Worm (Caenorhabditis elegans) whole organism, mixed stage, embryonic: ENCODE results near the gene ZC239.15.

Experiments used
- M03D4.4 ChIP-seq: sonication (generic microtip); optimal IDR thresholded peaks from 2 replicates; lab custom pipeline; 2017; ENCODE audit warnings: mild to moderate bottlenecking, missing genetic modification characterization, missing compliant biosample characterization
- ceh-39 ChIP-seq: fragments of 150-350 bp; optimal IDR thresholded peaks from 2 replicates; lab custom pipeline; 2014; ENCODE audit warnings: missing biosample characterization, missing genetic modification characterization
- ceh-43 ChIP-seq: fragments of 200-800 bp; sonication (Bioruptor generic); optimal IDR thresholded peaks from 2 replicates; lab custom pipeline; 2018; ENCODE audit warnings: mild to moderate bottlenecking, missing genetic modification characterization, moderate library complexity, missing compliant biosample characterization
- ceh-83 ChIP-seq: fragments of 200-800 bp; sonication (Bioruptor generic); optimal IDR thresholded peaks from 2 replicates; lab custom pipeline; 2018; ENCODE audit warnings: mild to moderate bottlenecking, missing genetic modification characterization, missing compliant biosample characterization
- ces-1 ChIP-seq: fragments of 150-350 bp; optimal IDR thresholded peaks from 2 replicates; lab custom pipeline; 2014; ENCODE audit warnings: missing biosample characterization, missing genetic modification reagents, missing genetic modification characterization
- cnd-1 ChIP-seq: fragments of 200-800 bp; sonication (Bioruptor generic); optimal IDR thresholded peaks from 2 replicates; lab custom pipeline; 2018; ENCODE audit warnings: mild to moderate bottlenecking, missing genetic modification characterization, missing compliant biosample characterization
- drap-1 ChIP-seq: fragments of 200-800 bp; sonication (Bioruptor generic); optimal IDR thresholded peaks from 3 replicates; lab custom pipeline; 2018; ENCODE audit warnings: mild to moderate bottlenecking, missing genetic modification characterization, missing compliant biosample characterization
- elt-1 ChIP-seq: sonication (generic microtip); optimal IDR thresholded peaks from 2 replicates; lab custom pipeline; 2017; ENCODE audit warnings: missing genetic modification characterization, mild to moderate bottlenecking, missing compliant biosample characterization, antibody characterized with exemption, moderate library complexity, borderline replicate concordance; ENCODE audit not compliant: insufficient read depth
- elt-3 ChIP-seq: fragments of 150-350 bp; optimal IDR thresholded peaks from 2 replicates; lab custom pipeline; 2014; ENCODE audit warnings: missing biosample characterization, missing genetic modification characterization
- hlh-1 ChIP-seq: fragments of 150-350 bp; optimal IDR thresholded peaks from 2 replicates; lab custom pipeline; 2014; ENCODE audit warnings: missing biosample characterization, missing genetic modification reagents, missing genetic modification characterization
- lin-32 ChIP-seq: fragments of 200-800 bp; sonication (Bioruptor generic); optimal IDR thresholded peaks from 2 replicates; lab custom pipeline; 2018; ENCODE audit warnings: mild to moderate bottlenecking, missing genetic modification characterization, missing compliant biosample characterization
- lsy-2 ChIP-seq: fragments of 150-350 bp; optimal IDR thresholded peaks from 2 replicates; lab custom pipeline; 2014; ENCODE audit warnings: missing biosample characterization, missing genetic modification characterization
- mab-5 ChIP-seq: fragments of 150-350 bp; optimal IDR thresholded peaks from 2 replicates; lab custom pipeline; 2014; ENCODE audit warnings: missing biosample characterization, missing genetic modification characterization
- mls-2 ChIP-seq: sonication (generic microtip); optimal IDR thresholded peaks from 2 replicates; lab custom pipeline; 2016; ENCODE audit warnings: mild to moderate bottlenecking, missing genetic modification characterization, moderate library complexity, missing compliant biosample characterization
- nhr-12 ChIP-seq: fragments of 150-350 bp; optimal IDR thresholded peaks from 2 replicates; lab custom pipeline; 2014; ENCODE audit warnings: missing biosample characterization, missing genetic modification characterization
- nhr-2 ChIP-seq: fragments of 150-350 bp; optimal IDR thresholded peaks from 2 replicates; lab custom pipeline; 2014; ENCODE audit warnings: missing biosample characterization, missing genetic modification characterization
- nhr-237 ChIP-seq: fragments of 150-350 bp; optimal IDR thresholded peaks from 2 replicates; lab custom pipeline; 2014; ENCODE audit warnings: missing biosample characterization, missing genetic modification characterization
- nhr-28 ChIP-seq: fragments of 150-350 bp; optimal IDR thresholded peaks from 2 replicates; lab custom pipeline; 2014; ENCODE audit warnings: missing biosample characterization, missing genetic modification characterization
- nhr-76 ChIP-seq: sonication (generic microtip); optimal IDR thresholded peaks from 2 replicates; lab custom pipeline; 2017; ENCODE audit warnings: missing biosample characterization, missing genetic modification characterization
- sem-2 ChIP-seq: fragments of 200-800 bp; sonication (Bioruptor generic); optimal IDR thresholded peaks from 2 replicates; lab custom pipeline; 2018; ENCODE audit warnings: mild to moderate bottlenecking, missing genetic modification characterization, missing compliant biosample characterization
- snpc-4 ChIP-seq: fragments of 150-350 bp; optimal IDR thresholded peaks from 2 replicates; lab custom pipeline; 2014; ENCODE audit warnings: missing biosample characterization, missing genetic modification characterization
- sptf-1 ChIP-seq: sonication (generic microtip); optimal IDR thresholded peaks from 2 replicates; lab custom pipeline; 2017; ENCODE audit warnings: mild to moderate bottlenecking, missing genetic modification characterization, moderate library complexity, missing compliant biosample characterization
- tbx-8 ChIP-seq: fragments of 200-800 bp; sonication (Bioruptor generic); optimal IDR thresholded peaks from 2 replicates; lab custom pipeline; 2018; ENCODE audit warnings: mild to moderate bottlenecking, missing genetic modification characterization, moderate library complexity, missing compliant biosample characterization
- unc-120 ChIP-seq: sonication (generic microtip); optimal IDR thresholded peaks from 2 replicates; lab custom pipeline; 2017; ENCODE audit warnings: missing genetic modification characterization, missing compliant biosample characterization; ENCODE audit not compliant: poor library complexity, severe bottlenecking
- unc-39 ChIP-seq: fragments of 150-350 bp; optimal IDR thresholded peaks from 2 replicates; lab custom pipeline; 2014; ENCODE audit warnings: missing biosample characterization, missing genetic modification characterization
- unc-62 ChIP-seq: fragments of 150-350 bp; optimal IDR thresholded peaks from 2 replicates; lab custom pipeline; 2014; ENCODE audit warnings: missing biosample characterization, missing genetic modification reagents, missing genetic modification characterization
- zip-8 ChIP-seq: fragments of 150-350 bp; optimal IDR thresholded peaks from 2 replicates; lab custom pipeline; 2014; ENCODE audit warnings: missing biosample characterization, missing genetic modification characterization
- ztf-11 ChIP-seq: fragments of 150-350 bp; optimal IDR thresholded peaks from 2 replicates; lab custom pipeline; 2014; ENCODE audit warnings: missing biosample characterization, missing genetic modification characterization

The ZC239.15 gene

DNA sequence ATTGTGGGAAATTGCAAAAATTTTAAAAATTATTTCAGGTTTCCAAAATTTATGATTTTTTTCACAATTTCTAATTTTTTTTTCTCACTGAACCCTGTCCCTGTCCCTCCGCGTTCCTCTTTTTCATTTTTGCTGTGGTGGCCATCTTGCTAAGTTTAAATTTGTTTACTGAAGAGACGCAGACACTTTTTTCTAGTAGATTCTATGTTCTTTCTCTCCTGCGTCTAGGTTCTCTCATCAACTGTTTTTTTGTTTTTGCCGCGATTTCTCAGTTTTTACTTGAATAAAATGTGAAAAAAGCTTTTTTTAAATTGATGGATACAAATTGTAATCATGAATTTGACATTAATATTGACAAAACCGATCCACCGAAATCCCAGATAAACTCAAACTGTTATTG is 15.3 kb downstream of the ZC239.15 start, which contains the start of gene ZC239.6:
Gene ZC239.6 (plus strand): TSS at position 381 of the 400 bp plus-strand sequence.
- TF ChIP-seq unc-120 (tag; lab: Kevin White, UChicago) (no peak), zip-8 (tag; lab: Kevin White, UChicago) (no peak), unc-62 (GFP tag; lab: Kevin White, UChicago) (no peak), lsy-2 (tag; lab: Kevin White, UChicago) (no peak), sem-2 (GFP tag; lab: Kevin White, UChicago) (no peak), nhr-12 (tag; lab: Kevin White, UChicago) (no peak), ceh-43 (GFP tag; lab: Kevin White, UChicago) (no peak)

DNA sequence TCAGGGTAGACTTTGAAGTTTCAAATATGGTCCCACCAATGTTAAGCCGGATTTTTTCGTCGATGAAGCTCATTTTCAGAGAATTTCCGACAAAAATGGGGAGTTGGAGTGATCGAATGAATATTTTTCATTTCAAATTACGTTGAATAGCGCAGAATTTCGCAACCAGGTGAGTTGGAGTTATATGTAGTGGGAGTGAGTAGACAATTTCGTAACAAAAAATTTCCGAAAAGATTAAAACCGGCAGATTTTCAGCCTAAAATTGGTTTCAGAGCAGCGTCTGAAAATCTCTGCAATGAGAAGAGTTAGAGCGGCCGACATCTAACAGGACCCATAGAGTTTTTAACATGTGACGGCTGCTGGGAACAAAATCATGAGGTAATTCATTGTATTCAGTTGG is 15.9 kb downstream of the ZC239.15 start, which contains the start of gene sdz-35:
Gene sdz-35 (minus strand): TSS at position 101 of the 400 bp plus-strand sequence.
- no peak for TF ChIP-seq sem-2 (GFP tag; lab: Kevin White, UChicago)
- TF ChIP-seq elt-1: no peak
- TF ChIP-seq nhr-237 (tag; lab: Kevin White, UChicago): no peak
- TF ChIP-seq mls-2 (tag; lab: Kevin White, UChicago): no peak
- no peak for TF ChIP-seq zip-8 (tag; lab: Kevin White, UChicago)
- no peak for TF ChIP-seq drap-1 (GFP tag; lab: Kevin White, UChicago)
- TF ChIP-seq nhr-2: no peak
- no peak for TF ChIP-seq unc-62 (GFP tag; lab: Kevin White, UChicago)
- no peak for TF ChIP-seq elt-3 (tag; lab: Kevin White, UChicago)
- no peak for TF ChIP-seq ztf-11 (tag; lab: Kevin White, UChicago)
- no peak for TF ChIP-seq ceh-39
- no peak for TF ChIP-seq mab-5 (tag; lab: Kevin White, UChicago)
- TF ChIP-seq M03D4.4: no peak
- no peak for TF ChIP-seq ceh-83 (GFP tag; lab: Kevin White, UChicago)
- TF ChIP-seq ceh-43 (GFP tag; lab: Kevin White, UChicago): no peak
- TF ChIP-seq nhr-28 (tag; lab: Kevin White, UChicago): no peak

DNA sequence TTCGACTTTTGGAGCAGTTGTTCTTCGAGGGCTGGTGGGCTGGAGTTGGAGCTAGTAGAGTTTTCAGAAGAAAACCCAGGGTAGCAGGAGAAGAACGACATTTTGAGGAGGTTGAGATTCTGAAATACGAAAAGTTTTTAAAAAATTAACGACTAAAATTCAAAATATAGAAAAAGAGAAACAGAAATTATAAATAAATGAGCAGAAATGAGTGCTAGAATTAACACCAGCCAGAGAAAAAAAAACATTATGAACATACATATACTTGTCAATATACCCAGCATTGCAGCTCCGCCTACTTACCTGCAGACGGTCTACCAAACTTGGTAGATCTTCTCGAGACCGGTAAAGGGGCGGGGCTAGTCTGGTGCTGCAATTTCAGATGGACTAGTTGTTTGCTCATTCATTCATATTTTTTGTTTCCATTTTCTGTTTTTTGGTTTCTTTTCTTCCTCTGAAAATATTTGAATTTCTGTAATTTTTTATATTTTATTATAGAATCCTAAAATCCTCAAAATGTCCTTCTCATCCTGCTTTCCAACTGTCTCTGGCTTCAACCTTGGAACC is 18.0 kb downstream of the ZC239.15 start, which contains the start of the genes ZC239.20 and ZC239.21:
Gene ZC239.20 (minus strand): TSS at position 101 of the 567 bp plus-strand sequence.
Gene ZC239.21 (plus strand): TSS at position 517 of the 567 bp plus-strand sequence.
- TF ChIP-seq hlh-1 (tag; lab: Kevin White, UChicago) (no peak), sptf-1 (tag; lab: Kevin White, UChicago) (no peak), tbx-8 (GFP tag; lab: Kevin White, UChicago) (no peak), lin-32 (GFP tag; lab: Kevin White, UChicago) (no peak), drap-1 (GFP tag; lab: Kevin White, UChicago) (no peak), ces-1 (GFP tag; lab: Kevin White, UChicago) (no peak), elt-1 (no peak), ceh-39 (no peak), unc-120 (tag; lab: Kevin White, UChicago) (no peak), ceh-43 (GFP tag; lab: Kevin White, UChicago) (no peak), nhr-28 (tag; lab: Kevin White, UChicago) (no peak), nhr-76 (tag; lab: Kevin White, UChicago) (no peak), mls-2 (tag; lab: Kevin White, UChicago) (no peak), nhr-237 (tag; lab: Kevin White, UChicago) (no peak), snpc-4 (tag; lab: Kevin White, UChicago) (no peak), ztf-11 (tag; lab: Kevin White, UChicago) (no peak)

DNA sequence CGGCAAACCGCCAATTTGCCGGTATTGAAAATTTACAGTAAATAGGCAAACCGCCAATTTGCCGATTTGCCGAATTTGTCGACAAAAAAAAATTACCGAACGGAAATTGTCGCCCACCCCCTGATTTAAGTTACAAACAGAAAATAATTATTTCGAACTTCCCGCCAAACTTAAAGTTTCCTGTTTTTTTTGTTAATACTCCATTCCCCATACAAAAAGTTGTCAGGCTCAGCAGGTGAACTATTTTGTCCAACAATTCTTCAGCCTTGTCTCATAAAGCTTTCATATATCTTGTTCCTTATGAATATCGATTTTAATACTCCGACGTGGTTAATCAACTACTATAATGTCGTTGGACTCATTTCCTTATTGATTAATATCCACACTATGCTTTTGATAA is 21.1 kb downstream of the ZC239.15 start, which contains the start of gene sri-50:
Gene sri-50 (plus strand): TSS at position 301 of the 400 bp plus-strand sequence.
- TF ChIP-seq unc-39 (no peak), nhr-76 (tag; lab: Kevin White, UChicago) (no peak), ceh-43 (GFP tag; lab: Kevin White, UChicago) (no peak), tbx-8 (GFP tag; lab: Kevin White, UChicago) (no peak), elt-3 (tag; lab: Kevin White, UChicago) (no peak), elt-1 (no peak), ceh-39 (no peak)

DNA sequence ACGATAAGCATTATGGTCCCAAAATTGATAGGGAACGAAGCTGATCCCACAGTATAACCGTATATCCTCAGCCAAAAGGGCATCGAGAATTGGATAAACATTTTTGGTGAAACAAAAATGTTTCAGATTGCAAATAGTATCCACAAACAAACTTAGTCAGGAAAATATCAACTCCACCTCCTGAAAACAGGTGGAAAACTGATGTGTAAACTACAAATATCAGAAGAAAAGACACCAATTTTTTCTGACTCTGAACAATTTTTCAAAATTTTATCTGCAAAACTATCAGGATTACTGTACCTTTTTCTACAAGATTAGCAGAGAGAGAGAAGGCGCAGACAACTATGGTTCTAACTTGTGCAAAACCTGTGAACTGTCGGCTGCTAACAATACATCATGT is 22.0 kb downstream of the ZC239.15 start, which contains the start of gene sri-53:
Gene sri-53 (minus strand): TSS at position 101 of the 400 bp plus-strand sequence.
- no peak for TF ChIP-seq elt-3 (tag; lab: Kevin White, UChicago)
- no peak for TF ChIP-seq zip-8 (tag; lab: Kevin White, UChicago)
- no peak for TF ChIP-seq sptf-1 (tag; lab: Kevin White, UChicago)
- no peak for TF ChIP-seq tbx-8 (GFP tag; lab: Kevin White, UChicago)
- TF ChIP-seq cnd-1 (tag; lab: Kevin White, UChicago): no peak
